Worm (Caenorhabditis elegans) whole organism, L4 larva: Measurements from ENCODE around the gene C26F1.3.

Experiments
- aly-2 ChIP-seq: sonication (generic microtip); optimal IDR thresholded peaks from 2 replicates; lab custom pipeline; 2018; ENCODE audit warnings: missing biosample characterization, missing genetic modification characterization
- ces-1 ChIP-seq: fragments of 150-350 bp; sonication (generic microtip); optimal IDR thresholded peaks from 4 replicates; lab custom pipeline; 2014; ENCODE audit warnings: missing biosample characterization, missing genetic modification reagents, missing genetic modification characterization
- nhr-25 ChIP-seq: sonication (generic microtip); optimal IDR thresholded peaks from 2 replicates; lab custom pipeline; 2017; ENCODE audit warnings: missing genetic modification characterization, mild to moderate bottlenecking, missing compliant biosample characterization, antibody characterized with exemption, moderate library complexity, borderline replicate concordance; ENCODE audit not compliant: insufficient read depth
- php-3 ChIP-seq: fragments of 200-800 bp; sonication (Bioruptor generic); IDR thresholded peaks from 2 replicates; pipeline ENCODE4 v1.3.6; 2022; ENCODE audit warnings: missing genetic modification reagents, missing genetic modification characterization, missing compliant biosample characterization
- unc-62 ChIP-seq, 3 experiments: fragments of 150-350 bp in 1 of 3; sonication (generic microtip); optimal IDR thresholded peaks in 2 of 3; peaks in 1 of 3; 1 replicate in 1 of 3; 2 replicates in 2 of 3; lab custom pipeline; 2014 to 2017; ENCODE audit warnings: missing biosample characterization in 3 of 3, missing genetic modification characterization in 3 of 3, missing genetic modification reagents in 3 of 3, missing genotype in 1 of 3

DNA sequence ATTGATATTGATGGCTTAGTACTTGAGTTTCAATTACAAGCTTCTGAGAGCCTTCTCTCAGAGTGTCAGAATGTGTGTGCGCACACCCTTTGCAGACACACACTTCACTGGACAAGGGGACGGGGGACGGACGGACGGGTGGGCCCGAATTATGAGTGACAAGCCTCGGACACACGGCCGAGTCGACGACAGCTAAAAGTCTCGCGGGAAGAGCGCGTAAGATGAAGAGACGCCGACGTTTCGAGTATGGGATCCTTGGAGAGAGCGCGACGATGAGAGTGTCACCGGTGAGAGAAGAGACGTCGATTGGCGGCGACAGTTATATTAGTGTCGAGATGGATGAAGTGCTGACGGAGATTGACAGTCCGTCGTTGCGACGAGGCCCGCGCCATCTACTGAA lies 31.2 kb upstream of the C26F1.3 start:
- TF ChIP-seq nhr-25 (no peak), php-3 (no peak), ces-1 (GFP tag; lab: Kevin White, UChicago) (no peak), unc-62 (GFP tag; optimal IDR thresholded peaks at IDR 0.05 in 1 of 2; lab: Kevin White, UChicago) (peak in 1 of 2 experiments; percentile 93), unc-62 (tag; optimal IDR thresholded peaks at IDR 0.05; lab: Kevin White, UChicago) (no peak), aly-2 (tag; lab: Kevin White, UChicago) (no peak)
